Worm (Caenorhabditis elegans) whole organism, L4 larva: Measurements from ENCODE around the gene abu-14.

Source experiments
- Y75B8A.6 ChIP-seq: fragments of 200-800 bp; sonication (Bioruptor generic); IDR thresholded peaks from 2 replicates; pipeline ENCODE4 v1.3.6; 2022; ENCODE audit warnings: missing genetic modification reagents, missing genetic modification characterization, missing compliant biosample characterization
- ama-1 ChIP-seq: fragments of 150-350 bp; optimal IDR thresholded peaks from 2 replicates; lab custom pipeline; 2014; ENCODE audit warnings: inconsistent platforms, mixed read lengths
- ces-1 ChIP-seq: fragments of 150-350 bp; sonication (generic microtip); optimal IDR thresholded peaks from 4 replicates; lab custom pipeline; 2014; ENCODE audit warnings: missing biosample characterization, missing genetic modification reagents, missing genetic modification characterization
- lin-29 ChIP-seq: fragments of 200-800 bp; sonication (Bioruptor generic); IDR thresholded peaks from 2 replicates; pipeline ENCODE4 v1.3.6; 2022; ENCODE audit warnings: missing genetic modification reagents, missing genetic modification characterization, missing compliant biosample characterization
- nhr-28 ChIP-seq: fragments of 150-350 bp; optimal IDR thresholded peaks from 2 replicates; lab custom pipeline; 2014; ENCODE audit warnings: missing biosample characterization, missing genetic modification characterization
- php-3 ChIP-seq: fragments of 200-800 bp; sonication (Bioruptor generic); IDR thresholded peaks from 2 replicates; pipeline ENCODE4 v1.3.6; 2022; ENCODE audit warnings: missing genetic modification reagents, missing genetic modification characterization, missing compliant biosample characterization
- skn-1 ChIP-seq: fragments of 150-350 bp; optimal IDR thresholded peaks from 2 replicates; lab custom pipeline; 2014; ENCODE audit warnings: missing biosample characterization, missing genetic modification characterization
- snpc-4 ChIP-seq: fragments of 150-350 bp; optimal IDR thresholded peaks from 2 replicates; lab custom pipeline; 2014; ENCODE audit warnings: missing biosample characterization, missing genetic modification characterization

- TF ChIP-seq ces-1 (GFP tag; lab: Kevin White, UChicago) (no peak), ama-1 (no peak), Y75B8A.6 (GFP tag; lab: Robert Waterston, UW) (no peak), snpc-4 (tag; lab: Kevin White, UChicago) (no peak), nhr-28 (tag; lab: Kevin White, UChicago) (no peak), skn-1 (no peak), php-3 (GFP tag; lab: Robert Waterston, UW) (no peak), lin-29 (no peak)
These were observed at the start of gene abu-14 for ce11 chrII:9227134-9227533.
